Worm (Caenorhabditis elegans) whole organism, mixed stage, embryonic: Measurements from ENCODE around the gene dsb-1.

Source experiments
- nhr-28 ChIP-seq: fragments of 150-350 bp; optimal IDR thresholded peaks from 2 replicates; lab custom pipeline; 2014; ENCODE audit warnings: missing biosample characterization, missing genetic modification characterization
- sptf-1 ChIP-seq: sonication (generic microtip); optimal IDR thresholded peaks from 2 replicates; lab custom pipeline; 2017; ENCODE audit warnings: mild to moderate bottlenecking, missing genetic modification characterization, moderate library complexity, missing compliant biosample characterization

DNA sequence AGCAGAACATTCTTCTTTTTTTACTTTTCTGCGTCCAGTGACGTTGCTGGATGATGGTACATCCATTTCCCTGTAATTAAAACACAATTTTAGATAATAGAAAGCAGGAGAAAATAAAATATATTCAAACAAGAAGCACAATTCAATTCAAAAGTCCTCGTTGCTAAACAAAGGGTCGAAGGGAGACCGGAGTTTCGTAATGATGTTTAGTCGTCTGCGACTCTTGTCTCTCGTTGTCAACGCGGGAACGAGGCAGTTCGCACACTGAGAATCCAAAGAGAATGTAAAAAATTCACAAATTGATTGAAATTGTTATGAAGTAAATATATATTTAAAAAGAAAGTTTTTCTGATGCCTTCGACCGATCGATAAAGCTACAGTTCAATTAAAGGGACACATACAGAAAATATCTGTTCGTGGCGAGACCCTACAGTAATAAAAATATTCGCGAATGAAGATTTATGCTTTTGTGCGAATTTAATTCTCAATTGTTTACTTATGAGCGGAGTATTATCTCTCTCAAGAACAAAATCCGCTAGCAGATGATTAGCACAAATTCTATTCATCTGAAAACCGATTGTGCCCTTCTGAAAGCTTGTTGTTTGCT, 42.6 kb downstream of the dsb-1 start, which contains the start of gene dpy-26:
- TF ChIP-seq sptf-1 (tag; lab: Kevin White, UChicago) (no peak), nhr-28 (no peak)
